Fruit fly (Drosophila melanogaster) whole organism, embryonic: ENCODE measurements around the gene CG42393.

Experiments used
- Aef1 ChIP-seq: fragments of 200-800 bp; sonication (Bioruptor generic); IDR thresholded peaks from 3 replicates; pipeline ENCODE4 v1.3.6; 2022; ENCODE audit warnings: missing biosample characterization, missing genetic modification characterization
- Atf3 ChIP-seq: fragments of 200-800 bp; sonication (Bioruptor generic); optimal IDR thresholded peaks from 3 replicates; lab custom pipeline; 2016; ENCODE audit warnings: missing biosample characterization, missing genetic modification characterization
- Atf6 ChIP-seq: fragments of 200-800 bp; sonication (Bioruptor generic); IDR thresholded peaks from 2 replicates; pipeline ENCODE4 v1.3.6; 2022; ENCODE audit warnings: missing biosample characterization, missing genetic modification characterization
- B-H1 ChIP-seq: fragments of 200-800 bp; sonication (Bioruptor generic); IDR thresholded peaks from 3 replicates; pipeline ENCODE4 v1.3.6; 2022; ENCODE audit warnings: missing biosample characterization, missing genetic modification characterization
- Bgb ChIP-seq: fragments of 200-800 bp; sonication (Bioruptor generic); IDR thresholded peaks from 2 replicates; pipeline ENCODE4 v1.3.6; 2022; ENCODE audit warnings: missing biosample characterization, missing genetic modification characterization; ENCODE audit not compliant: partially characterized antibody
- BtbVII ChIP-seq: fragments of 200-800 bp; sonication (Bioruptor generic); optimal IDR thresholded peaks from 3 replicates; lab custom pipeline; 2017; ENCODE audit warnings: missing biosample characterization, mild to moderate bottlenecking, missing genetic modification characterization
- CG10462 ChIP-seq: fragments of 200-800 bp; sonication (Bioruptor generic); optimal IDR thresholded peaks from 2 replicates; lab custom pipeline; 2016; ENCODE audit warnings: missing biosample characterization, missing genetic modification characterization
- CG11247 ChIP-seq: fragments of 200-800 bp; sonication (Bioruptor generic); IDR thresholded peaks from 2 replicates; pipeline ENCODE4 v1.3.6; 2022; ENCODE audit warnings: missing biosample characterization, missing genetic modification characterization
- CG12659 ChIP-seq: fragments of 200-800 bp; sonication (Bioruptor generic); optimal IDR thresholded peaks from 3 replicates; lab custom pipeline; 2017; ENCODE audit warnings: mild to moderate bottlenecking, missing biosample characterization, missing genetic modification reagents, missing genetic modification characterization
- CG12769 ChIP-seq: fragments of 200-800 bp; sonication (Bioruptor generic); optimal IDR thresholded peaks from 2 replicates; lab custom pipeline; 2019; ENCODE audit warnings: missing biosample characterization, mild to moderate bottlenecking, missing genetic modification characterization, moderate library complexity
- CG13287 ChIP-seq: fragments of 200-800 bp; sonication (Bioruptor generic); IDR thresholded peaks from 2 replicates; pipeline ENCODE4 v1.3.6; 2022; ENCODE audit warnings: missing biosample characterization, missing genetic modification characterization; ENCODE audit not compliant: partially characterized antibody
- CG14014 ChIP-seq: fragments of 200-800 bp; sonication (Bioruptor generic); IDR thresholded peaks from 2 replicates; pipeline ENCODE4 v1.3.6; 2022; ENCODE audit warnings: missing biosample characterization, missing genetic modification characterization
- CG15479 ChIP-seq: fragments of 200-800 bp; sonication (Bioruptor generic); optimal IDR thresholded peaks from 3 replicates; lab custom pipeline; 2019; ENCODE audit warnings: missing biosample characterization, mild to moderate bottlenecking, missing genetic modification characterization, moderate library complexity
- CG15601 ChIP-seq: fragments of 200-800 bp; sonication (Bioruptor generic); optimal IDR thresholded peaks from 3 replicates; lab custom pipeline; 2019; ENCODE audit warnings: missing biosample characterization, mild to moderate bottlenecking, missing genetic modification characterization, moderate library complexity
- CG17186 ChIP-seq: fragments of 200-800 bp; sonication (Bioruptor generic); optimal IDR thresholded peaks from 3 replicates; lab custom pipeline; 2017; ENCODE audit warnings: missing biosample characterization, missing genetic modification reagents, missing genetic modification characterization
- CG18476 ChIP-seq: fragments of 200-800 bp; sonication (Bioruptor generic); optimal IDR thresholded peaks from 2 replicates; lab custom pipeline; 2016; ENCODE audit warnings: missing biosample characterization, mild to moderate bottlenecking, missing genetic modification characterization
- CG18619 ChIP-seq: fragments of 200-800 bp; sonication (Bioruptor generic); optimal IDR thresholded peaks from 3 replicates; lab custom pipeline; 2017; ENCODE audit warnings: missing biosample characterization, mild to moderate bottlenecking, missing genetic modification characterization
- CG5180 ChIP-seq: fragments of 200-800 bp; sonication (Bioruptor generic); optimal IDR thresholded peaks from 3 replicates; lab custom pipeline; 2017; ENCODE audit warnings: missing biosample characterization, missing genetic modification characterization, mild to moderate bottlenecking, moderate library complexity, missing genetic modification reagents
- CG6813 ChIP-seq: fragments of 200-800 bp; sonication (Bioruptor generic); optimal IDR thresholded peaks from 2 replicates; lab custom pipeline; 2017; ENCODE audit warnings: missing biosample characterization, missing genetic modification characterization, mild to moderate bottlenecking, moderate library complexity, missing genetic modification reagents
- CG8290 ChIP-seq, 3 experiments: fragments of 200-800 bp; sonication (Bioruptor generic); optimal IDR thresholded peaks; 2 replicates each; lab custom pipeline; 2016 to 2019; ENCODE audit warnings: missing biosample characterization in 3 of 3, missing genetic modification characterization in 3 of 3, mild to moderate bottlenecking in 2 of 3, moderate library complexity in 1 of 3
- CG9797 ChIP-seq: fragments of 200-800 bp; sonication (Bioruptor generic); optimal IDR thresholded peaks from 3 replicates; lab custom pipeline; 2018; ENCODE audit warnings: missing biosample characterization, mild to moderate bottlenecking, missing genetic modification characterization
- CG9817 ChIP-seq: fragments of 200-800 bp; sonication (Bioruptor generic); optimal IDR thresholded peaks from 2 replicates; lab custom pipeline; 2018; ENCODE audit warnings: missing biosample characterization, mild to moderate bottlenecking, missing genetic modification characterization, moderate library complexity
- D ChIP-seq, 2 experiments: fragments of 200-800 bp in 1 of 2; fragments of >200 bp in 1 of 2; sonication (Bioruptor generic) in 1 of 2; optimal IDR thresholded peaks; 2 replicates in 1 of 2; 3 replicates in 1 of 2; lab custom pipeline; 2017; ENCODE audit warnings: mild to moderate bottlenecking in 1 of 2, missing biosample characterization in 1 of 2, missing genetic modification characterization in 1 of 2, missing genetic modification reagents in 1 of 2
- E2f2 ChIP-seq: fragments of 200-800 bp; sonication (Bioruptor generic); IDR thresholded peaks from 2 replicates; pipeline ENCODE4 v1.3.6; 2022; ENCODE audit warnings: missing biosample characterization, missing genetic modification characterization
- Fer2 ChIP-seq: fragments of 200-800 bp; sonication (Bioruptor generic); optimal IDR thresholded peaks from 2 replicates; lab custom pipeline; 2018; ENCODE audit warnings: missing biosample characterization, mild to moderate bottlenecking, missing genetic modification characterization, moderate library complexity
- NK7.1 ChIP-seq: fragments of 200-800 bp; sonication (Bioruptor generic); optimal IDR thresholded peaks from 3 replicates; lab custom pipeline; 2016; ENCODE audit warnings: missing biosample characterization, missing genetic modification characterization
- Nf-YC ChIP-seq: fragments of 200-800 bp; optimal IDR thresholded peaks from 3 replicates; lab custom pipeline; 2019; ENCODE audit warnings: missing biosample characterization, mild to moderate bottlenecking, missing genetic modification characterization, moderate library complexity
- Ptx1 ChIP-seq: fragments of 200-800 bp; sonication (Bioruptor generic); IDR thresholded peaks from 2 replicates; pipeline ENCODE4 v1.3.6; 2022; ENCODE audit warnings: missing biosample characterization, missing genetic modification characterization
- Sox102F ChIP-seq: fragments of 200-800 bp; sonication (Bioruptor generic); optimal IDR thresholded peaks from 2 replicates; lab custom pipeline; 2018; ENCODE audit warnings: missing biosample characterization, mild to moderate bottlenecking, missing genetic modification characterization, moderate library complexity
- Usf ChIP-seq: fragments of 200-800 bp; sonication (Bioruptor generic); optimal IDR thresholded peaks from 2 replicates; lab custom pipeline; 2017; ENCODE audit warnings: missing genotype, missing biosample characterization, missing genetic modification characterization
- YL-1 ChIP-seq: fragments of 200-800 bp; sonication (Bioruptor generic); optimal IDR thresholded peaks from 3 replicates; lab custom pipeline; 2017; ENCODE audit warnings: missing biosample characterization, mild to moderate bottlenecking, missing genetic modification characterization
- ato ChIP-seq: fragments of 200-800 bp; sonication (Bioruptor generic); IDR thresholded peaks from 2 replicates; pipeline ENCODE4 v1.3.6; 2022; ENCODE audit warnings: missing biosample characterization, missing genetic modification characterization; ENCODE audit not compliant: partially characterized antibody
- cato ChIP-seq: fragments of 200-800 bp; sonication (Bioruptor generic); optimal IDR thresholded peaks from 2 replicates; lab custom pipeline; 2016; ENCODE audit warnings: missing biosample characterization, missing genetic modification characterization, borderline replicate concordance
- caup ChIP-seq: fragments of 200-800 bp; sonication (Bioruptor generic); optimal IDR thresholded peaks from 3 replicates; lab custom pipeline; 2017; ENCODE audit warnings: missing biosample characterization, mild to moderate bottlenecking, missing genetic modification characterization, moderate library complexity; ENCODE audit not compliant: severe bottlenecking
- chif ChIP-seq, 2 experiments: fragments of 200-800 bp; sonication (Bioruptor generic); optimal IDR thresholded peaks; 3 replicates each; lab custom pipeline; 2016; ENCODE audit warnings: missing biosample characterization in 2 of 2, missing genetic modification characterization in 2 of 2
- emc ChIP-seq: fragments of 200-800 bp; sonication (Bioruptor generic); optimal IDR thresholded peaks from 2 replicates; lab custom pipeline; 2016; ENCODE audit warnings: missing biosample characterization, missing genetic modification characterization
- gcm2 ChIP-seq: fragments of 200-800 bp; sonication (Bioruptor generic); optimal IDR thresholded peaks from 2 replicates; lab custom pipeline; 2016; ENCODE audit warnings: missing biosample characterization, missing genetic modification characterization
- her ChIP-seq: fragments of 200-800 bp; sonication (Bioruptor generic); optimal IDR thresholded peaks from 2 replicates; lab custom pipeline; 2016; ENCODE audit warnings: missing biosample characterization, missing genetic modification characterization
- mld ChIP-seq: fragments of 200-800 bp; sonication (Bioruptor generic); IDR thresholded peaks from 3 replicates; pipeline ENCODE4 v1.3.6; 2022; ENCODE audit warnings: missing biosample characterization, missing genetic modification characterization; ENCODE audit not compliant: partially characterized antibody
- pzg ChIP-seq: fragments of 200-800 bp; sonication (Bioruptor generic); optimal IDR thresholded peaks from 3 replicates; lab custom pipeline; 2018; ENCODE audit warnings: missing biosample characterization, mild to moderate bottlenecking, missing genetic modification characterization, moderate library complexity
- run ChIP-seq: fragments of 200-800 bp; sonication (Bioruptor generic); optimal IDR thresholded peaks from 3 replicates; lab custom pipeline; 2018; ENCODE audit warnings: missing biosample characterization, mild to moderate bottlenecking, missing genetic modification characterization
- sens-2 ChIP-seq: fragments of 200-800 bp; sonication (Bioruptor generic); IDR thresholded peaks from 2 replicates; pipeline ENCODE4 v1.3.6; 2022; ENCODE audit warnings: missing biosample characterization, missing genetic modification characterization
- sob ChIP-seq: fragments of 200-800 bp; sonication (Bioruptor generic); IDR thresholded peaks from 2 replicates; pipeline ENCODE4 v1.3.6; 2022; ENCODE audit warnings: missing biosample characterization, missing genetic modification characterization
- ssp ChIP-seq: fragments of 200-800 bp; sonication (Bioruptor generic); IDR thresholded peaks from 2 replicates; pipeline ENCODE4 v1.3.6; 2022; ENCODE audit warnings: missing biosample characterization, missing genetic modification characterization
- tap ChIP-seq: fragments of 200-800 bp; optimal IDR thresholded peaks from 3 replicates; lab custom pipeline; 2019; ENCODE audit warnings: missing biosample characterization, mild to moderate bottlenecking, missing genetic modification characterization, moderate library complexity
- tio ChIP-seq: fragments of 200-800 bp; sonication (Bioruptor generic); optimal IDR thresholded peaks from 2 replicates; lab custom pipeline; 2017; ENCODE audit warnings: missing biosample characterization, missing genetic modification characterization, inconsistent platforms
- vfl ChIP-seq: fragments of 200-800 bp; sonication (Bioruptor generic); optimal IDR thresholded peaks from 2 replicates; lab custom pipeline; 2016; ENCODE audit warnings: missing biosample characterization, missing genetic modification characterization

Gene CG42393

DNA sequence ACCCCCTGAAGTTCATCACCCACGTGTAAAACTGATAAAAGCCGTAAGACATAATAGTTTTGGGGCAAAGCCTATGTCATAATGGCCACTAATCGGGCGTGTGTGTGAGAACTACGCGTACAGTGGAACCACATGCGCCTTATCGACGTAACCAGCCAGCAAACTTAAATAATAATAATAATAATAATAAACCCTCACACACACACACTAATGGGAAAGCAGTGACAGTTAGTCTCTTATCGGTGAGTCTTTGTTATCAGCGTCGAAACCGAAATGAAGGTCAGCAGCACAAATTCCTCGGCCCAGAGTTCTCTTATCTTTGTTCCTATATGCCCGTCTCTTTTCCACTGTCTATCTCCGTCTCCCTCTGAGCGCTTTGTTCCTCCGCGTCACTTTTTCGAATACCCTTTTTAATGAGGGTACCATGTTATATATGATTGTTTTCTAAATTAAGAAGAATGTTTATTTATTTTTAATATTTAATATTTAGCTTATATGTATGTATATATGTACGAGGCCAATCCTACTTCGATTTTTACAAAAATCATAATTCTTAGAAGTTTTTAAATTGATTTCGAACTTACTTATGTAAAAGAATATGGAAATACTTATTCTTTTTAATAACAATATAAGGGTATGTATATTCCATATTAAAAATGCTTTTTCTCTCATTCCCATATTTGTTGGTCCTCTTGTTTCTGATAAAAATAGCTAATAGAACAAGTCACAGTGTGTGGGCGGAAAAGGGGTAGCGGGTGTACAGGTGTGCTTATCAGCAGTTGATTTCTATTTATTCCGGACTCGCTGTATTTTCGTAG is 39.3 kb upstream of the CG42393 start (continued):
- TF ChIP-seq CG9797 (no peak), emc (GFP tag; lab: Kevin White, UChicago) (no peak), tap (tag; lab: Kevin White, UChicago) (peak; percentile 40), Sox102F (GFP tag; lab: Kevin White, UChicago) (peak; percentile 52), tio (GFP tag; lab: Kevin White, UChicago) (no peak), vfl (GFP tag; lab: Kevin White, UChicago) (no peak), caup (peak; percentile 48), Nf-YC (tag; lab: Kevin White, UChicago) (no peak), CG8290 (GFP tag; optimal IDR thresholded peaks at IDR 0.05; lab: Kevin White, UChicago) (no peak), CG8290 (tag; optimal IDR thresholded peaks at IDR 0.05; lab: Kevin White, UChicago) (peak in 1 of 2 experiments; percentile 52), CG15601 (tag; lab: Kevin White, UChicago) (peak; percentile 70), CG18619 (peak; percentile 49), mld (no peak), Aef1 (GFP tag; lab: Robert Waterston, UW) (no peak; the same call in 2 of the 3 replicates), CG17186 (GFP tag; lab: Kevin White, UChicago) (no peak), CG6813 (peak; percentile 41), ssp (GFP tag; lab: Robert Waterston, UW) (no peak), CG12659 (GFP tag; lab: Kevin White, UChicago) (peak; percentile 54), Usf (GFP tag; lab: Kevin White, UChicago) (no peak), Atf3 (GFP tag; lab: Kevin White, UChicago) (no peak), pzg (GFP tag; lab: Kevin White, UChicago) (no peak), YL-1 (GFP tag; lab: Kevin White, UChicago) (no peak), ato (GFP tag; lab: Robert Waterston, UW) (no peak), B-H1 (GFP tag; lab: Robert Waterston, UW) (no peak), CG9817 (tag; lab: Kevin White, UChicago) (peak; percentile 49), CG12769 (no peak), Fer2 (tag; lab: Kevin White, UChicago) (peak; percentile 54), gcm2 (GFP tag; lab: Kevin White, UChicago) (no peak), E2f2 (0 out of 2 replicates have a peak, but pooled peaks have one; percentile 8), CG10462 (GFP tag; lab: Kevin White, UChicago) (no peak), CG11247 (GFP tag; lab: Robert Waterston, UW) (no peak), NK7.1 (GFP tag; lab: Kevin White, UChicago) (no peak), run (tag; lab: Kevin White, UChicago) (no peak), CG15479 (GFP tag; lab: Kevin White, UChicago) (no peak), Atf6 (GFP tag; lab: Robert Waterston, UW) (no peak), D (optimal IDR thresholded peaks at IDR 0.05; lab: Kevin White, UChicago) (no peak), D (GFP tag; optimal IDR thresholded peaks at IDR 0.05; lab: Kevin White, UChicago) (no peak), cato (no peak), Ptx1 (peak; percentile 33), CG5180 (GFP tag; lab: Kevin White, UChicago) (no peak), CG14014 (GFP tag; lab: Robert Waterston, UW) (peak; percentile 58), sens-2 (GFP tag; lab: Robert Waterston, UW) (no peak), CG13287 (GFP tag; lab: Robert Waterston, UW) (no peak), Bgb (0 out of 2 replicates have a peak, but pooled peaks have one; percentile 14), BtbVII (GFP tag; lab: Kevin White, UChicago) (peak; percentile 26), CG18476 (no peak), sob (GFP tag; lab: Robert Waterston, UW) (no peak), chif (GFP tag; optimal IDR thresholded peaks at IDR 0.05; lab: Kevin White, UChicago) (no peak), her (GFP tag; lab: Kevin White, UChicago) (no peak)
